Worm (Caenorhabditis elegans) whole organism, L3 larva: ENCODE data around the gene srab-25.

Source experiments
- ceh-16 ChIP-seq: sonication (generic microtip); optimal IDR thresholded peaks from 2 replicates; lab custom pipeline; 2017; ENCODE audit warnings: missing biosample characterization, missing genetic modification characterization
- elt-2 ChIP-seq: sonication (generic microtip); optimal IDR thresholded peaks from 2 replicates; lab custom pipeline; 2016; ENCODE audit warnings: missing genetic modification reagents, mild to moderate bottlenecking, missing genetic modification characterization, missing compliant biosample characterization
- unc-62 ChIP-seq: fragments of 150-350 bp; sonication (generic microtip); optimal IDR thresholded peaks from 4 replicates; lab custom pipeline; 2014; ENCODE audit warnings: missing biosample characterization, missing genetic modification reagents, missing genetic modification characterization
- ztf-4 ChIP-seq: fragments of 150-350 bp; optimal IDR thresholded peaks from 2 replicates; lab custom pipeline; 2014; ENCODE audit warnings: missing biosample characterization, missing genetic modification characterization

- TF ChIP-seq ztf-4 (tag; lab: Kevin White, UChicago) (no peak), ceh-16 (tag; lab: Kevin White, UChicago) (no peak), elt-2 (no peak), unc-62 (GFP tag; lab: Kevin White, UChicago) (no peak)
Observed at ce11 chrV:1741074-1741473, at the start of gene srab-25.
